Worm (Caenorhabditis elegans) whole organism, L4 larva: ENCODE data around the gene rps-0.

Source experiments
- F49E8.2 ChIP-seq: sonication (generic microtip); optimal IDR thresholded peaks from 2 replicates; lab custom pipeline; 2016; ENCODE audit warnings: missing compliant biosample characterization, mild to moderate bottlenecking, missing genetic modification characterization, borderline replicate concordance
- ZK546.5 ChIP-seq, 2 experiments: sonication (generic microtip); optimal IDR thresholded peaks; 2 replicates each; lab custom pipeline; 2017; ENCODE audit warnings: missing biosample characterization in 2 of 2, missing genetic modification characterization in 2 of 2
- ceh-20 ChIP-seq: fragments of 200-800 bp; sonication (Bioruptor generic); IDR thresholded peaks from 2 replicates; pipeline ENCODE4 v1.3.6; 2022; ENCODE audit warnings: missing genetic modification reagents, missing genetic modification characterization, missing compliant biosample characterization
- ces-1 ChIP-seq: fragments of 150-350 bp; sonication (generic microtip); optimal IDR thresholded peaks from 4 replicates; lab custom pipeline; 2014; ENCODE audit warnings: missing biosample characterization, missing genetic modification reagents, missing genetic modification characterization
- daf-19 ChIP-seq: fragments of 200-800 bp; sonication (Bioruptor generic); conservative IDR thresholded peaks from 2 replicates; pipeline ENCODE4 v1.3.6; 2022; ENCODE audit warnings: missing genetic modification characterization, missing compliant biosample characterization
- lin-13 ChIP-seq: fragments of 150-350 bp; optimal IDR thresholded peaks from 2 replicates; lab custom pipeline; 2014; ENCODE audit warnings: missing biosample characterization, missing genetic modification reagents, missing genetic modification characterization
- lin-39 ChIP-seq: fragments of 150-350 bp; optimal IDR thresholded peaks from 2 replicates; lab custom pipeline; 2014; ENCODE audit warnings: missing biosample characterization, missing genetic modification reagents, missing genetic modification characterization
- mes-2 ChIP-seq: sonication (generic microtip); optimal IDR thresholded peaks from 2 replicates; lab custom pipeline; 2016; ENCODE audit warnings: missing genotype, mild to moderate bottlenecking, missing genetic modification characterization, missing compliant biosample characterization; ENCODE audit not compliant: poor library complexity, severe bottlenecking
- nhr-11 ChIP-seq: fragments of 150-350 bp; optimal IDR thresholded peaks from 2 replicates; lab custom pipeline; 2014; ENCODE audit warnings: missing biosample characterization, missing genetic modification characterization
- nhr-25 ChIP-seq: sonication (generic microtip); optimal IDR thresholded peaks from 2 replicates; lab custom pipeline; 2017; ENCODE audit warnings: missing genetic modification characterization, mild to moderate bottlenecking, missing compliant biosample characterization, antibody characterized with exemption, moderate library complexity, borderline replicate concordance; ENCODE audit not compliant: insufficient read depth
- snpc-4 ChIP-seq: fragments of 150-350 bp; optimal IDR thresholded peaks from 2 replicates; lab custom pipeline; 2014; ENCODE audit warnings: missing biosample characterization, missing genetic modification characterization
- unc-130 ChIP-seq: sonication (generic microtip); optimal IDR thresholded peaks from 2 replicates; lab custom pipeline; 2016; ENCODE audit warnings: missing genetic modification reagents, missing genetic modification characterization, missing compliant biosample characterization
- unc-39 ChIP-seq: sonication (generic microtip); optimal IDR thresholded peaks from 2 replicates; lab custom pipeline; 2017; ENCODE audit warnings: missing biosample characterization, missing genetic modification characterization

DNA sequence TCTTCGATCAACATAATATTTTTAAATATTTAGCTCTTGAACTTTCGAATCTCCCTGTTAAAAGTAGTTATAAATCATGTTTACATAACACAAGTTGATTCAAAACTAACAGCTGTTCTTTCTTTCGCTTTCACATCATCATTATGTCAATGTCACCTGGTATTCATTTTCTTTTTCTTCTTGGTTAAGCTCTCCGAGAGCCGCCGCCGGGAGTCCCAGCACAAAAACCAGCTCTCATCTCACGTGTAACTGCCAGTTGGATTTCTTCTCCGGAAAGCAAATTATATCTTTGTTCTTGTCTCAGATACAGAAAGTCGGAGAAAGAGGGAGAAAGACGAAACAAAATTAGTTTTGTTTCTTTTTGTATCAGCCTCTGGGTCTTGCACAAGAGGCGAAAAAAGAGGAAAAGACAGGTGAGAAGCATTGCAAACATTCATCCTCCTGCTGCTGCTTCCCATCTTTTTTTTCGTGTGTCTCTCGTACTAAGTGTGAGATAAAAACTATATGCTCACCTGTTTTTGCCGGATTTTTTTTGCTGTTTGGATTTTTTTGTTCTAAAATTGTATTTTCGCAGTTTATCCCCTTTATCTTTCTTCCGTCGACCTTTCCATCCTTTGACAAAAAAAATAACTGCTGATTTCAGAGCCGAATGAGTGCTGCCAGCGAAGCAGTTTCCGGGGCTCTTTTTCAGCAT, 22.4 kb downstream of the rps-0 start, which contains the start of gene F17C8.3:
- TF ChIP-seq ces-1 (GFP tag; lab: Kevin White, UChicago) (no peak), mes-2 (tag; lab: Kevin White, UChicago) (no peak), unc-130 (GFP tag; lab: Kevin White, UChicago) (no peak), lin-13 (no peak), snpc-4 (tag; lab: Kevin White, UChicago) (no peak), ceh-20 (GFP tag; lab: Robert Waterston, UW) (no peak), F49E8.2 (no peak), nhr-11 (tag; lab: Kevin White, UChicago) (peak; percentile 45), ZK546.5 (tag; optimal IDR thresholded peaks at IDR 0.05; lab: Kevin White, UChicago) (no peak), unc-39 (no peak), lin-39 (tag; lab: Kevin White, UChicago) (no peak), daf-19 (GFP tag; lab: Robert Waterston, UW) (no peak), nhr-25 (no peak)
